Worm (Caenorhabditis elegans) whole organism, young adult: Measurements from ENCODE around the gene R10E4.9.

Experiments
- F49E8.2 ChIP-seq: sonication (generic microtip); optimal IDR thresholded peaks from 3 replicates; lab custom pipeline; 2017; ENCODE audit warnings: missing genetic modification characterization, mild to moderate bottlenecking, missing compliant biosample characterization, antibody characterized with exemption, moderate library complexity; ENCODE audit not compliant: insufficient read depth
- ceh-27 ChIP-seq: fragments of 200-800 bp; sonication (Bioruptor generic); optimal IDR thresholded peaks from 2 replicates; lab custom pipeline; 2018; ENCODE audit warnings: mild to moderate bottlenecking, missing genetic modification characterization, moderate library complexity, missing compliant biosample characterization
- die-1 ChIP-seq: sonication (generic microtip); optimal IDR thresholded peaks from 2 replicates; lab custom pipeline; 2016; ENCODE audit warnings: missing genotype, mild to moderate bottlenecking, missing genetic modification characterization, missing compliant biosample characterization
- egl-18 ChIP-seq: fragments of 200-800 bp; sonication (Bioruptor generic); IDR thresholded peaks from 2 replicates; pipeline ENCODE4 v1.3.6; 2022; ENCODE audit warnings: missing genetic modification reagents, missing genetic modification characterization, missing compliant biosample characterization
- him-1 ChIP-seq: sonication (generic microtip); optimal IDR thresholded peaks from 2 replicates; lab custom pipeline; 2016; ENCODE audit warnings: missing genotype, missing genetic modification reagents, missing genetic modification characterization, missing compliant biosample characterization
- hsf-1 ChIP-seq: fragments of 200-800 bp; sonication (Bioruptor generic); IDR thresholded peaks from 2 replicates; pipeline ENCODE4 v1.3.6; 2022; ENCODE audit warnings: missing genetic modification reagents, missing genetic modification characterization, missing compliant biosample characterization
- madf-3 ChIP-seq: fragments of 200-800 bp; sonication (Bioruptor generic); IDR thresholded peaks from 2 replicates; pipeline ENCODE4 v1.3.6; 2022; ENCODE audit warnings: missing genetic modification reagents, missing genetic modification characterization, missing compliant biosample characterization
- madf-8 ChIP-seq: fragments of 200-800 bp; sonication (Bioruptor generic); conservative IDR thresholded peaks from 2 replicates; pipeline ENCODE4 v1.3.6; 2022; ENCODE audit warnings: missing genetic modification reagents, missing genetic modification characterization, missing compliant biosample characterization
- nfya-1 ChIP-seq: sonication (generic microtip); optimal IDR thresholded peaks from 2 replicates; lab custom pipeline; 2017; ENCODE audit warnings: antibody characterized with exemption, missing compliant biosample characterization, missing genetic modification characterization, borderline replicate concordance; ENCODE audit not compliant: insufficient read depth
- nhr-179 ChIP-seq: sonication (generic microtip); optimal IDR thresholded peaks from 2 replicates; lab custom pipeline; 2016; ENCODE audit warnings: mild to moderate bottlenecking, missing genetic modification characterization, missing compliant biosample characterization
- snpc-4 ChIP-seq, 5 experiments: fragments of 150-350 bp in 1 of 5; sonication (generic microtip) in 4 of 5; optimal IDR thresholded peaks; 2 replicates each; lab custom pipeline; 2014 to 2018; ENCODE audit warnings: missing genetic modification characterization in 5 of 5, missing biosample characterization in 3 of 5, antibody characterized with exemption in 2 of 5, mild to moderate bottlenecking in 2 of 5, missing compliant biosample characterization in 2 of 5, missing genotype in 2 of 5, moderate library complexity in 2 of 5, missing genetic modification reagents in 1 of 5
- unc-62 ChIP-seq: fragments of 150-350 bp; optimal IDR thresholded peaks from 2 replicates; lab custom pipeline; 2014; ENCODE audit warnings: missing biosample characterization, missing genetic modification reagents, missing genetic modification characterization

DNA sequence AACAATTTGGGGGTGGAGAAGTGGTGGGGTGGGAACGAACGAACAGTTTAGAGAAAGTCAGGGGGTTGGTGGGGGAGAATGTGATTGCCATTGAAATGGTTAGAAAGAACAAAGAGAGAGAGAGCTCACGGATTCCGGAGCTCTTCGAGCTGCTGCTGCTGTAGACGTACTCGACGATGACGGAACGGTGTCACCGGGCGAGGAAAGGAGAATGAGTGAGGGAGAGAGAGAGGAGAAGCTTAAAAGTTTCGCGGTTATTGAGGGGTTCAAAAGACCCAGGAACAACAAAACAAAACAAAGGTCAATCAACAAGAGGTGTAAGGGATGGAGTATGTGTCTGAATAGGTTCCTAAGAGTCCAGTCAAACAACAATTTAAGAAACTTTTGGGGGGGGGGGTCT, 25.9 kb downstream of the R10E4.9 start:
- TF ChIP-seq nhr-179 (tag; lab: Kevin White, UChicago) (no peak), unc-62 (GFP tag; lab: Kevin White, UChicago) (no peak), egl-18 (GFP tag; lab: Robert Waterston, UW) (no peak), ceh-27 (GFP tag; lab: Kevin White, UChicago) (no peak), F49E8.2 (tag; lab: Kevin White, UChicago) (no peak), madf-8 (GFP tag; lab: Robert Waterston, UW) (no peak), nfya-1 (tag; lab: Kevin White, UChicago) (no peak), snpc-4 (GFP tag; optimal IDR thresholded peaks at IDR 0.05; lab: Kevin White, UChicago) (no peak), snpc-4 (tag; optimal IDR thresholded peaks at IDR 0.05; lab: Kevin White, UChicago) (no peak), hsf-1 (GFP tag; lab: Robert Waterston, UW) (no peak), him-1 (tag; lab: Kevin White, UChicago) (no peak), madf-3 (GFP tag; lab: Robert Waterston, UW) (no peak), die-1 (tag; lab: Kevin White, UChicago) (no peak)
